Worm (Caenorhabditis elegans): ENCODE measurements around the gene nhr-175.

Gene nhr-175

ce11 chrV:13909400-13909799 is 42.9 kb downstream of the nhr-175 start, which contains the start of gene C06B3.7 (continued):
- TF ChIP-seq lin-14 (GFP tag; optimal IDR thresholded peaks at IDR 0.05), result peak; percentile 95
- peak; percentile 90 for TF ChIP-seq C16A3.4 (tag; optimal IDR thresholded peaks at IDR 0.05)

DNA sequence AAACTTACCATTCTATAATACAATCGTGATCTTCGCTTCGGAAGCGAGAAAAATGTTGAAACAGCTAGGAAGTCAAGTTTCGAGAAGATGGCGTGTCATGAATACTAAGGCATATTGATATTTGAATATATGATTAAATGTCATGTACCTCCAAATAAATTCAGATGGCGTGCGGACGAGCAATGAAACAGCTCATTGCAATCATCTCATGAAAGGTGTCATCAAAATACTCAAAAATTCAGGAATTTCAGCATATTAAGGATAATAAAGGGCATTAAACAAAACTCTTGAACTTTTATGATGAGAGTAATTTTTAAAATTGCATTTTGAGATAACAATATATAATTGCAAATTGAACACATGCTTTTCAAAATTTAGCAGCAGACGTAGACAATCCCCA is 48.9 kb downstream of the nhr-175 start, which contains the start of gene gcy-32:
TSS of gene gcy-32 (minus strand) at position 101 of the 400 bp plus-strand sequence.
- TF ChIP-seq blmp-1 (tag; optimal IDR thresholded peaks at IDR 0.05), result no peak
- no peak for TF ChIP-seq zag-1 (tag; optimal IDR thresholded peaks at IDR 0.05)
- TF ChIP-seq tbx-2 (tag; optimal IDR thresholded peaks at IDR 0.05), result no peak

DNA sequence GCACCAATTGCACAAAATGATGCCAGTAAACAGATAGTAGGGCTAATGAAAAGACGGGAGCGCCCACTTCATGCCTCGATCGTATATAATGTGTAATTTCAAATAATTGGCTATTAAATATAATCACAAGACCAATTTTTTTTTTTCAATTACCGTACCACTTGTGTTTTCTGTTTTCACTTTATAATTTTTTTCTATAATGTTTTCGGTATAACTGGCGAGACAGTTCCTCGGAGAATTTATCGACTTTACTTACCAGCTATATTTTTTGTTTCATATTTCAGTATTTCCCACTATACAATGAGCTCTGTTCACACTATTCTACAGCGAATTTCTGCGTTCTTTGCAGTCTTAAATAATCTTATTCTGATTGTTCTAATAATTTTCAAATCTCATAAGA is 49.7 kb downstream of the nhr-175 start, which contains the start of gene str-252:
TSS of gene str-252 (plus strand) at position 301 of the 400 bp plus-strand sequence.
- no peak for TF ChIP-seq pqm-1 (tag; optimal IDR thresholded peaks at IDR 0.05)
- TF ChIP-seq fkh-4 (tag; optimal IDR thresholded peaks at IDR 0.05; ENCODE audit: borderline replicate concordance), result no peak
- no peak for TF ChIP-seq ceh-82 (tag; optimal IDR thresholded peaks at IDR 0.05)
- TF ChIP-seq mdl-1 (tag; optimal IDR thresholded peaks at IDR 0.05), result no peak
- TF ChIP-seq irx-1 (tag; optimal IDR thresholded peaks at IDR 0.05), result no peak
- TF ChIP-seq skn-1 (tag; optimal IDR thresholded peaks at IDR 0.05), result no peak
- no peak for TF ChIP-seq ceh-88 (GFP tag; IDR thresholded peaks at IDR 0.05)
- TF ChIP-seq snu-23 (GFP tag; optimal IDR thresholded peaks at IDR 0.05), result no peak
- TF ChIP-seq unc-30 (tag; optimal IDR thresholded peaks at IDR 0.05), result no peak
- no peak for TF ChIP-seq tbx-2 (tag; optimal IDR thresholded peaks at IDR 0.05)
- TF ChIP-seq C34B4.2 (tag; optimal IDR thresholded peaks at IDR 0.05), result no peak
- no peak for TF ChIP-seq lin-39 (tag; optimal IDR thresholded peaks at IDR 0.05)
- no peak for TF ChIP-seq jun-1 (tag; optimal IDR thresholded peaks at IDR 0.05)

Measured in whole organism, L1 larva.